Fruit fly (Drosophila melanogaster) whole organism, pupa: Measurements from ENCODE around the gene CG42798.

ENCODE experiments used
- CG10348 ChIP-seq: fragments of 200-800 bp; sonication (Bioruptor generic); IDR thresholded peaks from 2 replicates; pipeline ENCODE4 v1.3.6; 2022; ENCODE audit warnings: missing biosample characterization, missing genetic modification characterization
- CG12605 ChIP-seq: fragments of 200-800 bp; sonication (Bioruptor generic); IDR thresholded peaks from 2 replicates; pipeline ENCODE4 v1.3.6; 2022; ENCODE audit warnings: missing biosample characterization, missing genetic modification characterization
- CG13204 ChIP-seq: fragments of 200-800 bp; sonication (Bioruptor generic); optimal IDR thresholded peaks from 2 replicates; lab custom pipeline; 2018; ENCODE audit warnings: missing biosample characterization, mild to moderate bottlenecking, missing genetic modification characterization, moderate library complexity
- CG14655 ChIP-seq: fragments of 200-800 bp; sonication (Bioruptor generic); optimal IDR thresholded peaks from 3 replicates; lab custom pipeline; 2017; ENCODE audit warnings: mild to moderate bottlenecking, missing biosample characterization, missing genetic modification reagents, missing genetic modification characterization
- CG15710 ChIP-seq: fragments of 200-800 bp; sonication (Bioruptor generic); optimal IDR thresholded peaks from 2 replicates; lab custom pipeline; 2018; ENCODE audit warnings: missing biosample characterization, mild to moderate bottlenecking, missing genetic modification characterization, moderate library complexity
- CG17806 ChIP-seq: fragments of 200-800 bp; sonication (Bioruptor generic); optimal IDR thresholded peaks from 2 replicates; lab custom pipeline; 2018; ENCODE audit warnings: missing biosample characterization, mild to moderate bottlenecking, missing genetic modification characterization, moderate library complexity
- CG32121 ChIP-seq: fragments of 200-800 bp; sonication (Bioruptor generic); IDR thresholded peaks from 2 replicates; pipeline ENCODE4 v1.3.6; 2022; ENCODE audit warnings: missing biosample characterization, missing genetic modification characterization
- CG34367 ChIP-seq: fragments of 200-800 bp; sonication (Bioruptor generic); optimal IDR thresholded peaks from 2 replicates; lab custom pipeline; 2018; ENCODE audit warnings: missing biosample characterization, mild to moderate bottlenecking, missing genetic modification characterization
- CG4496 ChIP-seq: fragments of 200-800 bp; sonication (Bioruptor generic); IDR thresholded peaks from 3 replicates; pipeline ENCODE4 v1.3.6; 2022; ENCODE audit warnings: missing biosample characterization, missing genetic modification characterization
- CG8159 ChIP-seq: fragments of 200-800 bp; sonication (Bioruptor generic); optimal IDR thresholded peaks from 3 replicates; lab custom pipeline; 2018; ENCODE audit warnings: missing biosample characterization, mild to moderate bottlenecking, missing genetic modification characterization, moderate library complexity
- CG8301 ChIP-seq: fragments of 200-800 bp; sonication (Bioruptor generic); optimal IDR thresholded peaks from 2 replicates; lab custom pipeline; 2018; ENCODE audit warnings: missing biosample characterization, mild to moderate bottlenecking, missing genetic modification characterization
- CG9948 ChIP-seq: fragments of 200-800 bp; sonication (Bioruptor generic); optimal IDR thresholded peaks from 2 replicates; lab custom pipeline; 2018; ENCODE audit warnings: missing biosample characterization, mild to moderate bottlenecking, missing genetic modification characterization, moderate library complexity
- D1 ChIP-seq: fragments of 200-800 bp; sonication (Bioruptor generic); optimal IDR thresholded peaks from 2 replicates; lab custom pipeline; 2018; ENCODE audit warnings: missing biosample characterization, mild to moderate bottlenecking, missing genetic modification characterization, moderate library complexity
- EcR ChIP-seq: fragments of 200-800 bp; sonication (Bioruptor generic); optimal IDR thresholded peaks from 3 replicates; lab custom pipeline; 2019; ENCODE audit warnings: missing biosample characterization, missing genetic modification characterization, mild to moderate bottlenecking, moderate library complexity, missing genetic modification reagents
- Ets98B ChIP-seq: fragments of 200-800 bp; sonication (Bioruptor generic); IDR thresholded peaks from 2 replicates; pipeline ENCODE4 v1.3.6; 2022; ENCODE audit warnings: missing biosample characterization, missing genetic modification characterization
- Pif1A ChIP-seq: fragments of 200-800 bp; sonication (Bioruptor generic); optimal IDR thresholded peaks from 3 replicates; lab custom pipeline; 2016; ENCODE audit warnings: missing biosample characterization, missing genetic modification characterization
- Pif1B ChIP-seq: fragments of 200-800 bp; sonication (Bioruptor generic); optimal IDR thresholded peaks from 3 replicates; lab custom pipeline; 2016; ENCODE audit warnings: missing biosample characterization, missing genetic modification characterization
- Snoo ChIP-seq: fragments of 200-800 bp; sonication (Bioruptor generic); optimal IDR thresholded peaks from 3 replicates; lab custom pipeline; 2017; ENCODE audit warnings: missing biosample characterization, mild to moderate bottlenecking, missing genetic modification characterization, inconsistent platforms
- fd96Ca ChIP-seq: fragments of 200-800 bp; sonication (Bioruptor generic); IDR thresholded peaks from 3 replicates; pipeline ENCODE4 v1.3.6; 2022; ENCODE audit warnings: missing biosample characterization, missing genetic modification characterization
- gl ChIP-seq: fragments of 200-800 bp; sonication (Bioruptor generic); optimal IDR thresholded peaks from 2 replicates; lab custom pipeline; 2018; ENCODE audit warnings: missing biosample characterization, mild to moderate bottlenecking, missing genetic modification characterization
- rn ChIP-seq: fragments of 200-800 bp; sonication (Bioruptor generic); IDR thresholded peaks from 2 replicates; pipeline ENCODE4 v1.3.6; 2022; ENCODE audit warnings: missing biosample characterization, missing genetic modification characterization

The CG42798 gene

DNA sequence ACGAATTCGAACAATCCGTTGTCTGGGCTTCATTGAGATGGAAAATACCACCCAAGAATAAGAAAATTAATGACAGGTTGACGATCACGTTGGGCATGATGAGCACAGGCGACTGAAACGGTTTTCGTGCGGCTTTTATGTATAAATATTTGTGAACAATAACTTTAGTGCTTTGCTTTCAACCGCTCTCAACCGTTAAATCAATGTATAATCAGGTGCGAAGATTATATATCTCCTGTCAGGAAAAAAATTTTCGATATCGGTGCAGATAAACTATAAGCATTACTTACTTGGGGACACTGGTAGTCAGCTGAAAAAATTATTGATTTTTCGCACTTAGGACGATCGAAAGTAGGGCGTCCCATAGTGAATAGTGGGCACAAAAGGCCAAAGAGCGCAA lies 1.5 kb upstream of the CG42798 start, which contains the start of gene CG42823:
CG42823 (minus strand) TSS at position 101 of the 400 bp plus-strand sequence.
- TF ChIP-seq CG8159 (tag; lab: Kevin White, UChicago) (no peak), CG14655 (GFP tag; lab: Kevin White, UChicago) (no peak), Pif1B (GFP tag; lab: Kevin White, UChicago) (no peak), CG10348 (GFP tag; lab: Robert Waterston, UW) (no peak), Ets98B (GFP tag; lab: Robert Waterston, UW) (no peak), D1 (tag; lab: Kevin White, UChicago) (no peak), Snoo (tag; lab: Kevin White, UChicago) (no peak), CG12605 (no peak), CG9948 (tag; lab: Kevin White, UChicago) (no peak), CG32121 (no peak), fd96Ca (no peak), CG13204 (GFP tag; lab: Kevin White, UChicago) (no peak), EcR (GFP tag; lab: Kevin White, UChicago) (no peak), rn (GFP tag; lab: Robert Waterston, UW) (no peak), CG34367 (tag; lab: Kevin White, UChicago) (no peak)

DNA sequence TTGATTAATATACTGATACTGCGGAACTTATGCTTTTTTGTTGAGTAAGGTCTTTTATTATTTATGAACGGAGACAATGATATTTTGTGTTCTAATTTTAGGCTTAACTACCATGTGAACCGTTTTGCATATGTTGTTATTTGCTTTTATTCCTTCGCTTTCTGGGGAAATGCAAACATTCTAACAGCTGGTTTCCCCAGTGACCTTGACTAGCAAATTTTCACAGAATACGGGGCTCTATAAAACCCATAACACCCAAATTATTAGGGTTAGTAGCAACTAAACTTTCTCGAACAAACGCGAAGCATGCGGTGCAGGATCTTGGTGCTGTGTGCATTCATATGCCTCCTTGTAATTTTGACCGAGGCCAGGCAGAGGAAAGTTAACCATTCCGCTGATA lies 1.1 kb downstream of the CG42798 start, which contains the start of gene CG17283:
CG17283 (plus strand) TSS at position 301 of the 400 bp plus-strand sequence.
- TF ChIP-seq CG4496: no peak
- TF ChIP-seq Pif1B (GFP tag; lab: Kevin White, UChicago): no peak

DNA sequence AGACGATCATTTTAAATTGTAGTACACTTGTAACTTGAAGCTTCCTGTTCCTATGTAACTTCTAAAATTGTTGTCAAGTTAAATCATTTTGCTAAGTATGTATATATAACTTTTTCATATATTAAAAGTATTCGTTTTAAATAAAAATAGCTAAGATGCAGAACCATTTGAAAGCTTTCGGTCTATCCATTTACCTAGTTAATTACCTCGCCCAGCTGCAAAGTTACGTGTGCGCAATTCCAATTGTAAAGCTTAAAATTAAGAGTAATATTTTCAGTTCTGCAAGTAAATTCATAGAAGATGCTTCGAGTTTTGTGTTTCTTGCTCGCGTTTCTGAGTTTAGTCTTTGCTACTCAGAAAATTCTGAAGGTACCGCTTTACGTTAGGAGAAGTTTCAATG lies 2.8 kb downstream of the CG42798 start, which contains the start of gene CG5860:
CG5860 (plus strand) TSS at position 301 of the 400 bp plus-strand sequence.
- TF ChIP-seq gl (tag; lab: Kevin White, UChicago) (no peak), D1 (tag; lab: Kevin White, UChicago) (no peak), CG12605 (no peak), Pif1A (GFP tag; lab: Kevin White, UChicago) (no peak), CG17806 (no peak), Snoo (tag; lab: Kevin White, UChicago) (no peak), EcR (GFP tag; lab: Kevin White, UChicago) (no peak), CG32121 (no peak), CG9948 (tag; lab: Kevin White, UChicago) (no peak), CG34367 (tag; lab: Kevin White, UChicago) (no peak), CG4496 (no peak), CG13204 (GFP tag; lab: Kevin White, UChicago) (no peak), CG8159 (tag; lab: Kevin White, UChicago) (no peak), rn (GFP tag; lab: Robert Waterston, UW) (no peak), CG10348 (GFP tag; lab: Robert Waterston, UW) (no peak), Ets98B (GFP tag; lab: Robert Waterston, UW) (no peak), Pif1B (GFP tag; lab: Kevin White, UChicago) (no peak), fd96Ca (no peak), CG8301 (tag; lab: Kevin White, UChicago) (no peak), CG15710 (tag; lab: Kevin White, UChicago) (no peak)

dm6 chr3R:17410808-17411207 lies 4.3 kb downstream of the CG42798 start, which contains the start of gene CG5863:
Gene CG5863, plus strand, starts transcription at chr3R:17411108.
- TF ChIP-seq Ets98B (GFP tag; lab: Robert Waterston, UW) (no peak), CG4496 (no peak), EcR (GFP tag; lab: Kevin White, UChicago) (no peak)

- TF ChIP-seq fd96Ca (no peak), gl (tag; lab: Kevin White, UChicago) (no peak), EcR (GFP tag; lab: Kevin White, UChicago) (no peak), rn (GFP tag; lab: Robert Waterston, UW) (no peak), CG32121 (no peak), CG10348 (GFP tag; lab: Robert Waterston, UW) (no peak), CG12605 (no peak)
Observed at dm6 chr3R:17412458-17413127, 6.1 kb downstream of the CG42798 start, which contains the start of gene CG42821. Gene CG42821, plus strand, starts transcription at chr3R:17413077.

- TF ChIP-seq CG32121: no peak
- TF ChIP-seq CG10348 (GFP tag; lab: Robert Waterston, UW): no peak
- no peak for TF ChIP-seq CG8301 (tag; lab: Kevin White, UChicago)
- no peak for TF ChIP-seq rn (GFP tag; lab: Robert Waterston, UW)
- no peak for TF ChIP-seq CG15710 (tag; lab: Kevin White, UChicago)
- no peak for TF ChIP-seq Pif1B (GFP tag; lab: Kevin White, UChicago)
- TF ChIP-seq CG9948 (tag; lab: Kevin White, UChicago): no peak
- no peak for TF ChIP-seq CG34367 (tag; lab: Kevin White, UChicago)
- TF ChIP-seq CG13204 (GFP tag; lab: Kevin White, UChicago): no peak
- no peak for TF ChIP-seq CG17806
- no peak for TF ChIP-seq CG8159 (tag; lab: Kevin White, UChicago)
- TF ChIP-seq CG4496: no peak
- no peak for TF ChIP-seq Snoo (tag; lab: Kevin White, UChicago)
- TF ChIP-seq gl (tag; lab: Kevin White, UChicago): no peak
- TF ChIP-seq CG14655 (GFP tag; lab: Kevin White, UChicago): no peak
- no peak for TF ChIP-seq CG12605
- TF ChIP-seq EcR (GFP tag; lab: Kevin White, UChicago): no peak
- no peak for TF ChIP-seq fd96Ca
- TF ChIP-seq Ets98B (GFP tag; lab: Robert Waterston, UW): no peak
Observed at dm6 chr3R:17413601-17414000, 7.1 kb downstream of the CG42798 start, which contains the start of gene CG42822. Gene CG42822, plus strand, starts transcription at chr3R:17413901.
